Fruit fly (Drosophila melanogaster) whole organism, embryonic: Measurements from ENCODE around the gene CG3651.

Experiments used
- Atf-2 ChIP-seq: fragments of 200-800 bp; sonication (Bioruptor generic); optimal IDR thresholded peaks from 2 replicates; lab custom pipeline; 2016; ENCODE audit warnings: missing biosample characterization, missing genetic modification characterization
- CG10267 ChIP-seq: fragments of 200-800 bp; sonication (Bioruptor generic); optimal IDR thresholded peaks from 2 replicates; lab custom pipeline; 2018; ENCODE audit warnings: missing biosample characterization, mild to moderate bottlenecking, missing genetic modification characterization, moderate library complexity
- CG11504 ChIP-seq: fragments of 200-800 bp; sonication (Bioruptor generic); optimal IDR thresholded peaks from 3 replicates; lab custom pipeline; 2019; ENCODE audit warnings: missing biosample characterization, mild to moderate bottlenecking, missing genetic modification characterization, moderate library complexity
- CG14441 ChIP-seq: fragments of 200-800 bp; sonication (Bioruptor generic); IDR thresholded peaks from 2 replicates; pipeline ENCODE4 v1.3.6; 2022; ENCODE audit warnings: missing biosample characterization, missing genetic modification characterization
- CG1602 ChIP-seq: fragments of 200-800 bp; sonication (Bioruptor generic); optimal IDR thresholded peaks from 3 replicates; lab custom pipeline; 2016; ENCODE audit warnings: missing biosample characterization, missing genetic modification characterization
- CG2199 ChIP-seq: fragments of 200-800 bp; sonication (Bioruptor generic); IDR thresholded peaks from 3 replicates; pipeline ENCODE4 v1.3.6; 2022; ENCODE audit warnings: missing biosample characterization, missing genetic modification characterization
- CG31441 ChIP-seq: fragments of 200-800 bp; sonication (Bioruptor generic); IDR thresholded peaks from 2 replicates; pipeline ENCODE4 v1.3.6; 2022; ENCODE audit warnings: missing biosample characterization, missing genetic modification characterization
- CG34376 ChIP-seq: fragments of 200-800 bp; sonication (Bioruptor generic); optimal IDR thresholded peaks from 2 replicates; lab custom pipeline; 2018; ENCODE audit warnings: missing biosample characterization, mild to moderate bottlenecking, missing genetic modification characterization
- CG4360 ChIP-seq: fragments of 200-800 bp; sonication (Bioruptor generic); IDR thresholded peaks from 2 replicates; pipeline ENCODE4 v1.3.6; 2022; ENCODE audit warnings: missing biosample characterization, missing genetic modification characterization
- CG6813 ChIP-seq: fragments of 200-800 bp; sonication (Bioruptor generic); optimal IDR thresholded peaks from 2 replicates; lab custom pipeline; 2017; ENCODE audit warnings: missing biosample characterization, missing genetic modification characterization, mild to moderate bottlenecking, moderate library complexity, missing genetic modification reagents
- CG8290 ChIP-seq, 3 experiments: fragments of 200-800 bp; sonication (Bioruptor generic); optimal IDR thresholded peaks; 2 replicates each; lab custom pipeline; 2016 to 2019; ENCODE audit warnings: missing biosample characterization in 3 of 3, missing genetic modification characterization in 3 of 3, mild to moderate bottlenecking in 2 of 3, moderate library complexity in 1 of 3
- CG8388 ChIP-seq: fragments of 200-800 bp; sonication (Bioruptor generic); optimal IDR thresholded peaks from 2 replicates; lab custom pipeline; 2019; ENCODE audit warnings: missing biosample characterization, mild to moderate bottlenecking, missing genetic modification characterization, moderate library complexity
- CG8924 ChIP-seq: fragments of 200-800 bp; optimal IDR thresholded peaks from 3 replicates; lab custom pipeline; 2019; ENCODE audit warnings: missing biosample characterization, mild to moderate bottlenecking, missing genetic modification characterization, moderate library complexity
- CHES-1-like ChIP-seq: fragments of 200-800 bp; sonication (Bioruptor generic); optimal IDR thresholded peaks from 2 replicates; lab custom pipeline; 2016; ENCODE audit warnings: missing biosample characterization, missing genetic modification characterization
- Chrac-16 ChIP-seq: fragments of 200-800 bp; sonication (Bioruptor generic); optimal IDR thresholded peaks from 3 replicates; lab custom pipeline; 2016; ENCODE audit warnings: missing biosample characterization, missing genetic modification characterization
- D19A ChIP-seq: fragments of 200-800 bp; optimal IDR thresholded peaks from 3 replicates; lab custom pipeline; 2019; ENCODE audit warnings: missing biosample characterization, mild to moderate bottlenecking, missing genetic modification characterization, moderate library complexity
- D19B ChIP-seq: fragments of 200-800 bp; sonication (Bioruptor generic); optimal IDR thresholded peaks from 2 replicates; lab custom pipeline; 2017; ENCODE audit warnings: missing biosample characterization, mild to moderate bottlenecking, missing genetic modification characterization
- Doc2 ChIP-seq: fragments of 200-800 bp; sonication (Bioruptor generic); IDR thresholded peaks from 2 replicates; pipeline ENCODE4 v1.3.6; 2022; ENCODE audit warnings: missing biosample characterization, missing genetic modification characterization
- Dref ChIP-seq: fragments of 200-800 bp; sonication (Bioruptor generic); IDR thresholded peaks from 2 replicates; pipeline ENCODE4 v1.3.6; 2022; ENCODE audit warnings: missing biosample characterization, missing genetic modification characterization
- GATAe ChIP-seq: fragments of 200-800 bp; sonication (Bioruptor generic); conservative IDR thresholded peaks from 2 replicates; pipeline ENCODE4 v1.3.6; 2022; ENCODE audit warnings: missing biosample characterization, missing genetic modification characterization
- HmgZ ChIP-seq: fragments of 200-800 bp; sonication (Bioruptor generic); optimal IDR thresholded peaks from 2 replicates; lab custom pipeline; 2018; ENCODE audit warnings: missing biosample characterization, mild to moderate bottlenecking, missing genetic modification characterization
- MTF-1 ChIP-seq: fragments of 200-800 bp; sonication (Bioruptor generic); optimal IDR thresholded peaks from 2 replicates; lab custom pipeline; 2018; ENCODE audit warnings: missing biosample characterization, mild to moderate bottlenecking, missing genetic modification characterization, borderline replicate concordance
- NC2α ChIP-seq: fragments of 200-800 bp; sonication (Bioruptor generic); optimal IDR thresholded peaks from 2 replicates; lab custom pipeline; 2016; ENCODE audit warnings: missing biosample characterization, missing genetic modification characterization
- Spps ChIP-seq: fragments of 200-800 bp; sonication (Bioruptor generic); optimal IDR thresholded peaks from 2 replicates; lab custom pipeline; 2018; ENCODE audit warnings: missing biosample characterization, mild to moderate bottlenecking, missing genetic modification characterization
- bsh ChIP-seq, 2 experiments: fragments of 200-800 bp; sonication (Bioruptor generic); optimal IDR thresholded peaks; 2 replicates each; lab custom pipeline; 2017 to 2018; ENCODE audit warnings: mild to moderate bottlenecking in 2 of 2, missing biosample characterization in 2 of 2, missing genetic modification characterization in 2 of 2, moderate library complexity in 1 of 2
- cad ChIP-seq: fragments of >200 bp; optimal IDR thresholded peaks from 2 replicates; lab custom pipeline; 2017; ENCODE audit warnings: missing biosample characterization, missing genetic modification characterization
- dm ChIP-seq: fragments of 200-800 bp; sonication (Bioruptor generic); optimal IDR thresholded peaks from 3 replicates; lab custom pipeline; 2016; ENCODE audit warnings: missing biosample characterization, missing genetic modification characterization
- exex ChIP-seq: fragments of 200-800 bp; sonication (Bioruptor generic); optimal IDR thresholded peaks from 4 replicates; lab custom pipeline; 2018; ENCODE audit warnings: missing biosample characterization, mild to moderate bottlenecking, missing genetic modification characterization, moderate library complexity
- grn ChIP-seq: fragments of 200-800 bp; sonication (Bioruptor generic); optimal IDR thresholded peaks from 3 replicates; lab custom pipeline; 2017; ENCODE audit warnings: missing biosample characterization, missing genetic modification characterization
- jing ChIP-seq: fragments of 200-800 bp; sonication (Bioruptor generic); optimal IDR thresholded peaks from 2 replicates; lab custom pipeline; 2018; ENCODE audit warnings: missing biosample characterization, mild to moderate bottlenecking, missing genetic modification characterization
- lmd ChIP-seq: fragments of 200-800 bp; sonication (Bioruptor generic); IDR thresholded peaks from 2 replicates; pipeline ENCODE4 v1.3.6; 2022; ENCODE audit warnings: missing biosample characterization, missing genetic modification characterization
- luna ChIP-seq: fragments of 200-800 bp; sonication (Bioruptor generic); optimal IDR thresholded peaks from 2 replicates; lab custom pipeline; 2016; ENCODE audit warnings: missing biosample characterization, missing genetic modification characterization
- mirr ChIP-seq: fragments of 200-800 bp; sonication (Bioruptor generic); optimal IDR thresholded peaks from 3 replicates; lab custom pipeline; 2018; ENCODE audit warnings: missing biosample characterization, mild to moderate bottlenecking, missing genetic modification characterization
- mld ChIP-seq: fragments of 200-800 bp; sonication (Bioruptor generic); IDR thresholded peaks from 3 replicates; pipeline ENCODE4 v1.3.6; 2022; ENCODE audit warnings: missing biosample characterization, missing genetic modification characterization; ENCODE audit not compliant: partially characterized antibody
- otp ChIP-seq: fragments of 200-800 bp; sonication (Bioruptor generic); IDR thresholded peaks from 3 replicates; pipeline ENCODE4, ENCODE4 v1.3.6; 2022; ENCODE audit warnings: missing biosample characterization, missing genetic modification characterization
- row ChIP-seq: fragments of 200-800 bp; sonication (Bioruptor generic); IDR thresholded peaks from 3 replicates; pipeline ENCODE4 v1.3.6; 2022; ENCODE audit warnings: missing biosample characterization, missing genetic modification characterization
- sd ChIP-seq: fragments of 200-800 bp; sonication (Bioruptor generic); optimal IDR thresholded peaks from 3 replicates; lab custom pipeline; 2018; ENCODE audit warnings: missing biosample characterization, mild to moderate bottlenecking, missing genetic modification characterization, moderate library complexity
- sens ChIP-seq: fragments of 200-800 bp; sonication (Bioruptor generic); peaks from one replicate; lab custom pipeline; 2016; ENCODE audit warnings: missing biosample characterization, missing genetic modification characterization
- slbo ChIP-seq: fragments of 200-800 bp; sonication (Bioruptor generic); IDR thresholded peaks from 2 replicates; pipeline ENCODE4 v1.3.6; 2022; ENCODE audit warnings: missing biosample characterization, missing genetic modification characterization
- sob ChIP-seq: fragments of 200-800 bp; sonication (Bioruptor generic); IDR thresholded peaks from 2 replicates; pipeline ENCODE4 v1.3.6; 2022; ENCODE audit warnings: missing biosample characterization, missing genetic modification characterization
- toy ChIP-seq: fragments of 200-800 bp; sonication (Bioruptor generic); IDR thresholded peaks from 2 replicates; pipeline ENCODE4 v1.3.6; 2022; ENCODE audit warnings: missing biosample characterization, missing genetic modification characterization
- tx ChIP-seq: fragments of 200-800 bp; sonication (Bioruptor generic); optimal IDR thresholded peaks from 2 replicates; lab custom pipeline; 2016; ENCODE audit warnings: missing biosample characterization, missing genetic modification characterization

CG3651 gene

dm6 chr2L:22139354-22139753 lies 18.2 kb downstream of the CG3651 start:
- TF ChIP-seq toy (GFP tag; lab: Robert Waterston, UW) (no peak), sens (GFP tag; lab: Kevin White, UChicago) (peak; percentile 16), mirr (GFP tag; lab: Kevin White, UChicago) (peak; percentile 61), exex (tag; lab: Kevin White, UChicago) (peak; percentile 48), jing (no peak), CG4360 (GFP tag; lab: Robert Waterston, UW) (no peak), CG2199 (GFP tag; lab: Robert Waterston, UW) (peak; percentile 90), CG10267 (no peak), CG14441 (GFP tag; lab: Robert Waterston, UW) (0 out of 2 replicates have a peak, but pooled peaks have one; percentile 28), Dref (no peak), HmgZ (tag; lab: Kevin White, UChicago) (peak; percentile 15), CG11504 (tag; lab: Kevin White, UChicago) (peak; percentile 25), CG1602 (GFP tag; lab: Kevin White, UChicago) (no peak), mld (GFP tag; lab: Robert Waterston, UW) (no peak), CG31441 (GFP tag; lab: Robert Waterston, UW) (0 out of 2 replicates have a peak, but pooled peaks have one; percentile 23), Spps (tag; lab: Kevin White, UChicago) (no peak), row (peak; percentile 49), MTF-1 (GFP tag; lab: Kevin White, UChicago) (no peak), Atf-2 (GFP tag; lab: Kevin White, UChicago) (no peak), GATAe (GFP tag; lab: Robert Waterston, UW) (peak; percentile 42), Doc2 (no peak), slbo (GFP tag; lab: Robert Waterston, UW) (0 out of 2 replicates have a peak, but pooled peaks have one; percentile 8), CHES-1-like (GFP tag; lab: Kevin White, UChicago) (no peak), bsh (GFP tag; optimal IDR thresholded peaks at IDR 0.05; lab: Kevin White, UChicago) (no peak), Chrac-16 (GFP tag; lab: Kevin White, UChicago) (no peak), CG8290 (GFP tag; optimal IDR thresholded peaks at IDR 0.05; lab: Kevin White, UChicago) (no peak), CG8290 (tag; optimal IDR thresholded peaks at IDR 0.05; lab: Kevin White, UChicago) (peak in 1 of 2 experiments; percentile 12)
- TF ChIP-seq, all 482 proteins: peak for 12

dm6 chr2L:22139960-22140359 lies 18.8 kb downstream of the CG3651 start:
- no peak for TF ChIP-seq CG6813
- peak; percentile 9 for TF ChIP-seq grn (GFP tag; lab: Kevin White, UChicago)
- TF ChIP-seq otp, result no peak
- TF ChIP-seq NC2α (GFP tag; lab: Kevin White, UChicago), result no peak
- TF ChIP-seq CG2199 (GFP tag; lab: Robert Waterston, UW), result peak; percentile 90
- TF ChIP-seq CG34376 (GFP tag; lab: Kevin White, UChicago), result peak; percentile 24
- TF ChIP-seq luna (GFP tag; lab: Kevin White, UChicago), result no peak
- TF ChIP-seq dm (GFP tag; lab: Kevin White, UChicago), result no peak
- no peak for TF ChIP-seq tx (GFP tag; lab: Kevin White, UChicago)
- peak; percentile 76 for TF ChIP-seq CG8388 (GFP tag; lab: Kevin White, UChicago)
- peak; percentile 17 for TF ChIP-seq mirr (GFP tag; lab: Kevin White, UChicago)
- no peak for TF ChIP-seq sob (GFP tag; lab: Robert Waterston, UW)
- peak; percentile 9 for TF ChIP-seq exex (tag; lab: Kevin White, UChicago)
- no peak for TF ChIP-seq cad (GFP tag; lab: Kevin White, UChicago)
- TF ChIP-seq sd (tag; lab: Kevin White, UChicago), result peak; percentile 0
- TF ChIP-seq D19B (GFP tag; lab: Kevin White, UChicago), result peak; percentile 31
- no peak for TF ChIP-seq CG8924 (tag; lab: Kevin White, UChicago)
- TF ChIP-seq D19A (tag; lab: Kevin White, UChicago), result peak; percentile 26
- no peak for TF ChIP-seq lmd
- TF ChIP-seq, all 482 proteins: peak for 9
